Worm (Caenorhabditis elegans): ENCODE measurements around the gene rbm-17.

The rbm-17 gene

ce11 chrIV:11673543-11673942 lies 35.4 kb downstream of the rbm-17 start, which contains the start of gene inx-8:
TSS of gene inx-8 (plus strand) at chrIV:11673843.
- TF ChIP-seq zip-8 (tag; optimal IDR thresholded peaks at IDR 0.05), result no peak
- no peak for TF ChIP-seq tbx-8 (GFP tag; optimal IDR thresholded peaks at IDR 0.05)
- TF ChIP-seq M03D4.4 (tag; optimal IDR thresholded peaks at IDR 0.05), result no peak
- no peak for TF ChIP-seq flh-1 (GFP tag; optimal IDR thresholded peaks at IDR 0.05)
- no peak for TF ChIP-seq cnd-1 (tag; optimal IDR thresholded peaks at IDR 0.05)
- TF ChIP-seq ceh-83 (GFP tag; optimal IDR thresholded peaks at IDR 0.05), result no peak
- no peak for TF ChIP-seq mls-2 (tag; optimal IDR thresholded peaks at IDR 0.05)
- TF ChIP-seq snpc-4 (tag; optimal IDR thresholded peaks at IDR 0.05), result no peak
- no peak for TF ChIP-seq mep-1 (tag; optimal IDR thresholded peaks at IDR 0.05)
- TF ChIP-seq ham-2 (GFP tag; optimal IDR thresholded peaks at IDR 0.05), result no peak
- TF ChIP-seq lin-32 (GFP tag; optimal IDR thresholded peaks at IDR 0.05), result no peak
- no peak for TF ChIP-seq bed-3 (GFP tag; optimal IDR thresholded peaks at IDR 0.05)
- no peak for TF ChIP-seq sptf-1 (tag; optimal IDR thresholded peaks at IDR 0.05)
- no peak for TF ChIP-seq unc-39 (tag; optimal IDR thresholded peaks at IDR 0.05)

DNA sequence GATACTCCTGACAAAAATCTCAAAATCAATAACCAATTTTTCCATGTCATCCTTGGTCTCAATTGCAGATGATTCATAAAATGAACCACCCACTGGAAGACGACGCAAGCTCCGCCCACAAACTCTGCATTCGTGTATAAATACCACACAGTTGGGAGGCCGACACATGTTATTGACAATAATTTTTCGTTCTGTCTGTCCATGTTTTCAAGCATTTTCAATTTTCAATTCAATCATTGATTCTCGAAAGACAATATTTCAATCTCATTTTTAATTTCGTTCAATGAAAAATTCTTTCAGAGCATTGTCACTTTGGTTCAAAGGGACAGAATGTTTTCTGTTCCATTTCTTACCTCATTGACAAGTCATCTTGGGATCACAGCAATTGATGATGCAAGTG lies 37.9 kb downstream of the rbm-17 start, which contains the start of gene inx-9:
TSS of gene inx-9 (plus strand) at position 301 of the 400 bp plus-strand sequence.
- TF ChIP-seq nhr-76 (tag; optimal IDR thresholded peaks at IDR 0.05) (no peak), nhr-237 (tag; optimal IDR thresholded peaks at IDR 0.05) (no peak)

DNA sequence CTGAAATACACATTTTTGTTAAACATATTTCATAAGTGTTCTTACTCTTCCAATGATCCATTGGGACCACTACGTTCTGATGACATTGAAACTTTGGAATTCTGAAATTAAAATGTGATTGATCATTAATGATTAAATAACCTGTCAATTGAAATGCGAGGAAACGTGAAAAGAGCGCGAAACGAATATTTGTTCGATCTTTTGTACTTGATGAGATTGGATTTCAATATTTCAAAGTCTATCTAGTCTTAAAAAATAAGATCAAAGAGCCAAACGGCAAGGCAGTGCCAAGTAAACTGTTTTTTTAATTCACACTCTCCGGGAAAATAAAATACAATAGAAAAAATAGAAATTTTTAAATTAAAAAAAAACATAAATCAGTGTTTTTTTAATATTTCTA lies 43.8 kb downstream of the rbm-17 start, which contains the start of gene ZK792.4:
TSS of gene ZK792.4 (minus strand) at position 101 of the 400 bp plus-strand sequence.
- TF ChIP-seq mls-2 (tag; optimal IDR thresholded peaks at IDR 0.05) (no peak), pha-4 (tag; optimal IDR thresholded peaks at IDR 0.05) (no peak), M03D4.4 (tag; optimal IDR thresholded peaks at IDR 0.05) (no peak), ces-1 (GFP tag; optimal IDR thresholded peaks at IDR 0.05) (no peak), nhr-237 (tag; optimal IDR thresholded peaks at IDR 0.05) (no peak), mab-5 (tag; optimal IDR thresholded peaks at IDR 0.05) (no peak), flh-1 (GFP tag; optimal IDR thresholded peaks at IDR 0.05) (no peak), ceh-39 (tag; optimal IDR thresholded peaks at IDR 0.05) (no peak), mep-1 (tag; optimal IDR thresholded peaks at IDR 0.05) (no peak), nhr-2 (tag; optimal IDR thresholded peaks at IDR 0.05) (no peak), nhr-28 (tag; optimal IDR thresholded peaks at IDR 0.05) (no peak), unc-62 (GFP tag; optimal IDR thresholded peaks at IDR 0.05) (no peak), blmp-1 (tag; optimal IDR thresholded peaks at IDR 0.05) (no peak), ceh-43 (GFP tag; optimal IDR thresholded peaks at IDR 0.05) (no peak), nhr-12 (tag; optimal IDR thresholded peaks at IDR 0.05) (no peak), lin-13 (tag; optimal IDR thresholded peaks at IDR 0.05) (no peak), unc-120 (tag; optimal IDR thresholded peaks at IDR 0.05; ENCODE audit: poor library complexity, severe bottlenecking) (no peak), elt-3 (tag; optimal IDR thresholded peaks at IDR 0.05) (no peak), ham-2 (GFP tag; optimal IDR thresholded peaks at IDR 0.05) (no peak), tbx-8 (GFP tag; optimal IDR thresholded peaks at IDR 0.05) (no peak)

DNA sequence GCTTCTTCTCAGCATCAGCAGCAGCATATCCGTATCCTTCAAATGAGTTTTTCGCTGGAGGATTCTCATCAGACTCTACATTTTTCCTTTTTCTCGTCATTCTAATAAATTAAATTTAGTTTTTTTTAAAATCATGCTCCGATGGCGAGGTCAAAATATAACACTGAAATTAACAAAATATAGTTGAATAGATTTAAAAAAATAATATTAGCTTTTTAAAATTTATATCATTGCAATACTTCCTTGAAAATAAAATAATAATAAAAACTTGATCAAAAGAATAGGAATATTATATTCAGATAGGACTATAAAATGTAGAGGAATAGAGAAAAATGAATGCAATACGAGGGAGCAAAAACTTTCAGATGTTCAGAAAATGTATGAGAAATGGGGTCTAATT lies 49.9 kb downstream of the rbm-17 start, which contains the start of gene ZK792.5:
TSS of gene ZK792.5 (minus strand) at position 101 of the 400 bp plus-strand sequence.
- TF ChIP-seq mab-5 (tag; optimal IDR thresholded peaks at IDR 0.05), result no peak
- TF ChIP-seq lsy-2 (tag; optimal IDR thresholded peaks at IDR 0.05), result no peak
- TF ChIP-seq lin-13 (tag; optimal IDR thresholded peaks at IDR 0.05), result no peak
- no peak for TF ChIP-seq ceh-83 (GFP tag; optimal IDR thresholded peaks at IDR 0.05)
- peak; percentile 2 for TF ChIP-seq bed-3 (GFP tag; optimal IDR thresholded peaks at IDR 0.05)
- no peak for TF ChIP-seq ceh-43 (GFP tag; optimal IDR thresholded peaks at IDR 0.05)

Measured in whole organism, mixed stage, embryonic.